Worm (Caenorhabditis elegans) whole organism, midembryonic: ENCODE results near the gene C44F1.1.
A peak's percentile ranks its signal among the peaks of the same experiment; 100 is the strongest.

Source experiments
- T22C8.4 ChIP-seq: fragments of 200-800 bp; sonication (Bioruptor generic); IDR thresholded peaks from 2 replicates; pipeline ENCODE4 v1.3.6; 2022; ENCODE audit warnings: missing genetic modification characterization, missing compliant biosample characterization
- cog-1 ChIP-seq: sonication (generic microtip); optimal IDR thresholded peaks from 2 replicates; lab custom pipeline; 2016; ENCODE audit warnings: missing genetic modification characterization, missing compliant biosample characterization
- flt-1 ChIP-seq: fragments of 200-800 bp; sonication (Bioruptor generic); IDR thresholded peaks from 2 replicates; pipeline ENCODE4 v1.3.6; 2022; ENCODE audit warnings: missing genetic modification characterization, missing compliant biosample characterization
- klf-2 ChIP-seq: fragments of 200-800 bp; sonication (Bioruptor generic); conservative IDR thresholded peaks from 2 replicates; pipeline ENCODE4 v1.3.6; 2022; ENCODE audit warnings: missing genetic modification reagents, missing genetic modification characterization, missing compliant biosample characterization
- med-1 ChIP-seq: sonication (generic microtip); optimal IDR thresholded peaks from 2 replicates; lab custom pipeline; 2017; ENCODE audit warnings: missing genetic modification characterization, mild to moderate bottlenecking, missing compliant biosample characterization, antibody characterized with exemption, missing genetic modification reagents; ENCODE audit not compliant: insufficient read depth
- ref-1 ChIP-seq: fragments of 200-800 bp; sonication (Bioruptor generic); conservative IDR thresholded peaks from 2 replicates; pipeline ENCODE4 v1.3.6; 2022; ENCODE audit warnings: missing genetic modification reagents, missing genetic modification characterization, missing compliant biosample characterization
- tab-1 ChIP-seq: fragments of 200-800 bp; sonication (Bioruptor generic); IDR thresholded peaks from 2 replicates; pipeline ENCODE4 v1.3.6; 2022; ENCODE audit warnings: missing genetic modification characterization, missing compliant biosample characterization
- ztf-23 ChIP-seq: fragments of 200-800 bp; sonication (Bioruptor generic); IDR thresholded peaks from 2 replicates; pipeline ENCODE4 v1.3.6; 2022; ENCODE audit warnings: missing genetic modification reagents, missing genetic modification characterization, missing compliant biosample characterization
- ztf-29 ChIP-seq: fragments of 200-800 bp; sonication (Bioruptor generic); IDR thresholded peaks from 2 replicates; pipeline ENCODE4 v1.3.6; 2022; ENCODE audit warnings: missing genetic modification reagents, missing genetic modification characterization, missing compliant biosample characterization

- peak; percentile 97 for TF ChIP-seq cog-1
- peak; percentile 55; the same call in 1 of the 2 replicates for TF ChIP-seq flt-1 (GFP tag; lab: Robert Waterston, UW)
- TF ChIP-seq ztf-29 (GFP tag; lab: Robert Waterston, UW), result peak; percentile 80; the same call in 1 of the 2 replicates
- no peak for TF ChIP-seq ztf-23
- TF ChIP-seq T22C8.4, result peak; percentile 89
- no peak for TF ChIP-seq ref-1 (GFP tag; lab: Robert Waterston, UW)
- no peak for TF ChIP-seq klf-2 (GFP tag; lab: Robert Waterston, UW)
- no peak for TF ChIP-seq tab-1 (GFP tag; lab: Robert Waterston, UW)
- no peak for TF ChIP-seq med-1 (GFP tag; lab: Kevin White, UChicago)
These were observed 36.1 kb upstream of the C44F1.1 start for ce11 chrIII:3801379-3801894.
